Fruit fly (Drosophila melanogaster) whole organism, embryonic: ENCODE measurements around the gene CG13081.

Experiments
- Abd-B ChIP-seq: fragments of 200-800 bp; sonication (Bioruptor generic); optimal IDR thresholded peaks from 2 replicates; lab custom pipeline; 2018; ENCODE audit warnings: missing biosample characterization, mild to moderate bottlenecking, missing genetic modification characterization, moderate library complexity
- Atf6 ChIP-seq: fragments of 200-800 bp; sonication (Bioruptor generic); IDR thresholded peaks from 2 replicates; pipeline ENCODE4 v1.3.6; 2022; ENCODE audit warnings: missing biosample characterization, missing genetic modification characterization
- B-H1 ChIP-seq: fragments of 200-800 bp; sonication (Bioruptor generic); IDR thresholded peaks from 3 replicates; pipeline ENCODE4 v1.3.6; 2022; ENCODE audit warnings: missing biosample characterization, missing genetic modification characterization
- BEAF-32 ChIP-seq: fragments of 200-800 bp; sonication (Bioruptor generic); optimal IDR thresholded peaks from 3 replicates; lab custom pipeline; 2017; ENCODE audit warnings: missing biosample characterization, missing genetic modification characterization, mild to moderate bottlenecking, moderate library complexity, missing genetic modification reagents
- CG10321 ChIP-seq: fragments of 200-800 bp; sonication (Bioruptor generic); IDR thresholded peaks from 2 replicates; pipeline ENCODE4 v1.3.6; 2022; ENCODE audit warnings: missing biosample characterization, missing genetic modification characterization
- CG12104 ChIP-seq: fragments of 200-800 bp; sonication (Bioruptor generic); optimal IDR thresholded peaks from 3 replicates; lab custom pipeline; 2016; ENCODE audit warnings: missing biosample characterization, missing genetic modification characterization
- CG1233 ChIP-seq: fragments of 200-800 bp; sonication (Bioruptor generic); optimal IDR thresholded peaks from 4 replicates; lab custom pipeline; 2018; ENCODE audit warnings: missing biosample characterization, mild to moderate bottlenecking, missing genetic modification characterization
- CG13123 ChIP-seq: fragments of 200-800 bp; sonication (Bioruptor generic); optimal IDR thresholded peaks from 2 replicates; lab custom pipeline; 2016; ENCODE audit warnings: missing biosample characterization, missing genetic modification characterization
- CG17361 ChIP-seq: fragments of 200-800 bp; sonication (Bioruptor generic); IDR thresholded peaks from 3 replicates; pipeline ENCODE4 v1.3.6; 2022; ENCODE audit warnings: missing biosample characterization, missing genetic modification characterization
- CG34224 ChIP-seq: fragments of 200-800 bp; sonication (Bioruptor generic); IDR thresholded peaks from 3 replicates; pipeline ENCODE4 v1.3.6; 2022; ENCODE audit warnings: missing biosample characterization, missing genetic modification characterization; ENCODE audit not compliant: partially characterized antibody
- CG4707 ChIP-seq: fragments of 200-800 bp; sonication (Bioruptor generic); optimal IDR thresholded peaks from 2 replicates; lab custom pipeline; 2018; ENCODE audit warnings: missing biosample characterization, mild to moderate bottlenecking, missing genetic modification characterization, moderate library complexity
- CG7271 ChIP-seq: fragments of 200-800 bp; sonication (Bioruptor generic); optimal IDR thresholded peaks from 2 replicates; lab custom pipeline; 2018; ENCODE audit warnings: missing biosample characterization, mild to moderate bottlenecking, missing genetic modification characterization, moderate library complexity
- CG7372 ChIP-seq: fragments of 200-800 bp; sonication (Bioruptor generic); IDR thresholded peaks from 2 replicates; pipeline ENCODE4 v1.3.6; 2022; ENCODE audit warnings: missing biosample characterization, missing genetic modification characterization
- CG7839 ChIP-seq: fragments of 200-800 bp; sonication (Bioruptor generic); optimal IDR thresholded peaks from 3 replicates; lab custom pipeline; 2018; ENCODE audit warnings: missing biosample characterization, mild to moderate bottlenecking, missing genetic modification characterization, moderate library complexity
- CG7928 ChIP-seq: fragments of 200-800 bp; sonication (Bioruptor generic); optimal IDR thresholded peaks from 2 replicates; lab custom pipeline; 2017; ENCODE audit warnings: missing biosample characterization, mild to moderate bottlenecking, missing genetic modification characterization
- CG7987 ChIP-seq: fragments of 200-800 bp; sonication (Bioruptor generic); optimal IDR thresholded peaks from 2 replicates; lab custom pipeline; 2018; ENCODE audit warnings: missing biosample characterization, mild to moderate bottlenecking, missing genetic modification characterization, moderate library complexity
- CG8944 ChIP-seq: fragments of 200-800 bp; sonication (Bioruptor generic); optimal IDR thresholded peaks from 3 replicates; lab custom pipeline; 2016; ENCODE audit warnings: missing biosample characterization, missing genetic modification characterization
- CG9727 ChIP-seq: fragments of 200-800 bp; sonication (Bioruptor generic); optimal IDR thresholded peaks from 3 replicates; lab custom pipeline; 2017; ENCODE audit warnings: missing biosample characterization, mild to moderate bottlenecking, missing genetic modification characterization
- CoRest ChIP-seq: fragments of 200-800 bp; sonication (Bioruptor generic); optimal IDR thresholded peaks from 3 replicates; lab custom pipeline; 2018; ENCODE audit warnings: missing biosample characterization, mild to moderate bottlenecking, missing genetic modification characterization, moderate library complexity
- D19A ChIP-seq: fragments of 200-800 bp; optimal IDR thresholded peaks from 3 replicates; lab custom pipeline; 2019; ENCODE audit warnings: missing biosample characterization, mild to moderate bottlenecking, missing genetic modification characterization, moderate library complexity
- Dip3 ChIP-seq: fragments of 200-800 bp; sonication (Bioruptor generic); optimal IDR thresholded peaks from 3 replicates; lab custom pipeline; 2016; ENCODE audit warnings: missing biosample characterization, missing genetic modification characterization
- Ets65A ChIP-seq: fragments of 200-800 bp; sonication (Bioruptor generic); peaks from one replicate; lab custom pipeline; 2016; ENCODE audit warnings: missing biosample characterization, missing genetic modification characterization
- Fer2 ChIP-seq: fragments of 200-800 bp; sonication (Bioruptor generic); optimal IDR thresholded peaks from 2 replicates; lab custom pipeline; 2018; ENCODE audit warnings: missing biosample characterization, mild to moderate bottlenecking, missing genetic modification characterization, moderate library complexity
- HmgD ChIP-seq: fragments of 200-800 bp; sonication (Bioruptor generic); optimal IDR thresholded peaks from 3 replicates; lab custom pipeline; 2016; ENCODE audit warnings: missing biosample characterization, missing genetic modification characterization
- Hsf ChIP-seq: fragments of 200-800 bp; sonication (Bioruptor generic); optimal IDR thresholded peaks from 3 replicates; lab custom pipeline; 2016; ENCODE audit warnings: missing biosample characterization, missing genetic modification characterization
- Lhr ChIP-seq: fragments of 200-800 bp; sonication (Bioruptor generic); optimal IDR thresholded peaks from 3 replicates; lab custom pipeline; 2017; ENCODE audit warnings: mild to moderate bottlenecking, missing biosample characterization, missing genetic modification reagents, missing genetic modification characterization
- Lim3 ChIP-seq: fragments of 200-800 bp; sonication (Bioruptor generic); IDR thresholded peaks from 2 replicates; pipeline ENCODE4 v1.3.6; 2022; ENCODE audit warnings: missing biosample characterization, missing genetic modification characterization
- Med ChIP-seq: fragments of 200-800 bp; sonication (Bioruptor generic); peaks from one replicate; lab custom pipeline; 2016; ENCODE audit warnings: missing biosample characterization, missing genetic modification characterization, mild to moderate bottlenecking, inconsistent platforms, moderate library complexity
- Nf-YB ChIP-seq: fragments of 200-800 bp; sonication (Bioruptor generic); optimal IDR thresholded peaks from 3 replicates; lab custom pipeline; 2019; ENCODE audit warnings: missing biosample characterization, mild to moderate bottlenecking, missing genetic modification characterization, moderate library complexity
- Ptx1 ChIP-seq: fragments of 200-800 bp; sonication (Bioruptor generic); IDR thresholded peaks from 2 replicates; pipeline ENCODE4 v1.3.6; 2022; ENCODE audit warnings: missing biosample characterization, missing genetic modification characterization
- Six4 ChIP-seq: fragments of 200-800 bp; sonication (Bioruptor generic); optimal IDR thresholded peaks from 2 replicates; lab custom pipeline; 2016; ENCODE audit warnings: missing biosample characterization, missing genetic modification characterization
- Spps ChIP-seq: fragments of 200-800 bp; sonication (Bioruptor generic); optimal IDR thresholded peaks from 2 replicates; lab custom pipeline; 2018; ENCODE audit warnings: missing biosample characterization, mild to moderate bottlenecking, missing genetic modification characterization
- bbx ChIP-seq: fragments of 200-800 bp; sonication (Bioruptor generic); IDR thresholded peaks from 2 replicates; pipeline ENCODE4 v1.3.6; 2022; ENCODE audit warnings: missing biosample characterization, missing genetic modification characterization; ENCODE audit not compliant: partially characterized antibody
- fd102C ChIP-seq: fragments of 200-800 bp; sonication (Bioruptor generic); optimal IDR thresholded peaks from 2 replicates; lab custom pipeline; 2018; ENCODE audit warnings: missing biosample characterization, mild to moderate bottlenecking, missing genetic modification characterization, moderate library complexity
- fd96Cb ChIP-seq: fragments of 200-800 bp; sonication (Bioruptor generic); optimal IDR thresholded peaks from 2 replicates; lab custom pipeline; 2018; ENCODE audit warnings: missing biosample characterization, mild to moderate bottlenecking, missing genetic modification characterization, moderate library complexity
- gcm ChIP-seq: fragments of 200-800 bp; sonication (Bioruptor generic); optimal IDR thresholded peaks from 2 replicates; lab custom pipeline; 2019; ENCODE audit warnings: missing biosample characterization, mild to moderate bottlenecking, missing genetic modification characterization, moderate library complexity
- gem ChIP-seq: fragments of 200-800 bp; sonication (Bioruptor generic); optimal IDR thresholded peaks from 2 replicates; lab custom pipeline; 2019; ENCODE audit warnings: missing biosample characterization, mild to moderate bottlenecking, missing genetic modification characterization, moderate library complexity
- insv ChIP-seq, 2 experiments: fragments of 200-800 bp; sonication (Bioruptor generic); optimal IDR thresholded peaks; 3 replicates each; lab custom pipeline; 2016 to 2018; ENCODE audit warnings: missing biosample characterization in 2 of 2, missing genetic modification characterization in 2 of 2
- luna ChIP-seq: fragments of 200-800 bp; sonication (Bioruptor generic); optimal IDR thresholded peaks from 2 replicates; lab custom pipeline; 2016; ENCODE audit warnings: missing biosample characterization, missing genetic modification characterization
- maf-S ChIP-seq: fragments of 200-800 bp; sonication (Bioruptor generic); optimal IDR thresholded peaks from 2 replicates; lab custom pipeline; 2016; ENCODE audit warnings: missing biosample characterization, missing genetic modification characterization
- mld ChIP-seq: fragments of 200-800 bp; sonication (Bioruptor generic); IDR thresholded peaks from 3 replicates; pipeline ENCODE4 v1.3.6; 2022; ENCODE audit warnings: missing biosample characterization, missing genetic modification characterization; ENCODE audit not compliant: partially characterized antibody
- sd ChIP-seq: fragments of 200-800 bp; sonication (Bioruptor generic); optimal IDR thresholded peaks from 3 replicates; lab custom pipeline; 2018; ENCODE audit warnings: missing biosample characterization, mild to moderate bottlenecking, missing genetic modification characterization, moderate library complexity
- shn ChIP-seq: fragments of 200-800 bp; sonication (Bioruptor generic); optimal IDR thresholded peaks from 3 replicates; lab custom pipeline; 2016; ENCODE audit warnings: missing biosample characterization, missing genetic modification characterization
- sna ChIP-seq: fragments of 200-800 bp; sonication (Bioruptor generic); IDR thresholded peaks from 2 replicates; pipeline ENCODE4 v1.3.6; 2022; ENCODE audit warnings: missing biosample characterization, missing genetic modification characterization; ENCODE audit not compliant: partially characterized antibody
- sug ChIP-seq: fragments of 200-800 bp; optimal IDR thresholded peaks from 2 replicates; lab custom pipeline; 2019; ENCODE audit warnings: missing biosample characterization, mild to moderate bottlenecking, missing genetic modification characterization, moderate library complexity
- tll ChIP-seq, 2 experiments: fragments of 200-800 bp in 1 of 2; fragments of >200 bp in 1 of 2; sonication (Bioruptor generic) in 1 of 2; optimal IDR thresholded peaks; 2 replicates each; lab custom pipeline; 2017 to 2019; ENCODE audit warnings: missing biosample characterization in 2 of 2, missing genetic modification characterization in 2 of 2, mild to moderate bottlenecking in 1 of 2, moderate library complexity in 1 of 2
- tup ChIP-seq: fragments of 200-800 bp; sonication (Bioruptor generic); optimal IDR thresholded peaks from 2 replicates; lab custom pipeline; 2016; ENCODE audit warnings: missing biosample characterization, mild to moderate bottlenecking, missing genetic modification characterization, moderate library complexity
- vvl ChIP-seq: fragments of 200-800 bp; sonication (Bioruptor generic); IDR thresholded peaks from 2 replicates; pipeline ENCODE4 v1.3.6; 2022; ENCODE audit warnings: missing biosample characterization, missing genetic modification characterization
- zen ChIP-seq: fragments of 200-800 bp; sonication (Bioruptor generic); optimal IDR thresholded peaks from 3 replicates; lab custom pipeline; 2018; ENCODE audit warnings: missing biosample characterization, mild to moderate bottlenecking, missing genetic modification characterization, moderate library complexity

Gene CG13081

dm6 chr2L:19583926-19584392 lies 43.6 kb downstream of the CG13081 start, which contains the start of the genes PCNA2 and CG10366 (continued):
- TF ChIP-seq CG7271 (tag; lab: Kevin White, UChicago) (peak; percentile 50), Atf6 (peak; percentile 42; the same call in 1 of the 2 replicates), bbx (no peak), Lhr (GFP tag; lab: Kevin White, UChicago) (peak; percentile 96), mld (GFP tag; lab: Robert Waterston, UW) (no peak), sug (tag; lab: Kevin White, UChicago) (peak; percentile 78), tll (GFP tag; optimal IDR thresholded peaks at IDR 0.05; lab: Kevin White, UChicago) (peak in 1 of 2 experiments; percentile 17), fd96Cb (tag; lab: Kevin White, UChicago) (peak; percentile 3), CG17361 (GFP tag; lab: Robert Waterston, UW) (peak; percentile 56; the same call in 2 of the 3 replicates), vvl (GFP tag; lab: Robert Waterston, UW) (peak; percentile 54; the same call in 1 of the 2 replicates), Ets65A (GFP tag; lab: Kevin White, UChicago) (peak; percentile 96), HmgD (GFP tag; lab: Kevin White, UChicago) (peak; percentile 71), CG7928 (GFP tag; lab: Kevin White, UChicago) (peak; percentile 70), CG12104 (GFP tag; lab: Kevin White, UChicago) (peak; percentile 39), sna (GFP tag; lab: Robert Waterston, UW) (0 out of 2 replicates have a peak, but pooled peaks have one; percentile 19), CG1233 (GFP tag; lab: Kevin White, UChicago) (peak; percentile 42), D19A (tag; lab: Kevin White, UChicago) (peak; percentile 6), Nf-YB (GFP tag; lab: Kevin White, UChicago) (peak; percentile 55), luna (GFP tag; lab: Kevin White, UChicago) (peak; percentile 61), gem (tag; lab: Kevin White, UChicago) (peak; percentile 78), CG7987 (GFP tag; lab: Kevin White, UChicago) (peak; percentile 33), Six4 (GFP tag; lab: Kevin White, UChicago) (peak; percentile 44), Abd-B (GFP tag; lab: Kevin White, UChicago) (peak; percentile 45), sd (tag; lab: Kevin White, UChicago) (peak; percentile 10), Spps (tag; lab: Kevin White, UChicago) (peak; percentile 17), Hsf (GFP tag; lab: Kevin White, UChicago) (peak; percentile 78), CoRest (tag; lab: Kevin White, UChicago) (peak; percentile 84), maf-S (peak; percentile 59), Dip3 (GFP tag; lab: Kevin White, UChicago) (peak; percentile 69), Lim3 (GFP tag; lab: Robert Waterston, UW) (no peak), gcm (peak; percentile 36), insv (GFP tag; optimal IDR thresholded peaks at IDR 0.05; lab: Kevin White, UChicago) (peak in 1 of 2 experiments; percentile 87), tup (GFP tag; lab: Kevin White, UChicago) (peak; percentile 21), CG34224 (GFP tag; lab: Robert Waterston, UW) (peak; percentile 62; the same call in 1 of the 3 replicates), CG9727 (peak; percentile 57), CG7839 (tag; lab: Kevin White, UChicago) (peak; percentile 52), fd102C (no peak), Med (GFP tag; lab: Kevin White, UChicago) (peak; percentile 95), CG10321 (no peak), CG13123 (peak; percentile 56), Fer2 (tag; lab: Kevin White, UChicago) (peak; percentile 54), BEAF-32 (GFP tag; lab: Kevin White, UChicago) (peak; percentile 47), zen (tag; lab: Kevin White, UChicago) (peak; percentile 54), CG8944 (peak; percentile 60), B-H1 (0 out of 3 replicates have a peak, but pooled peaks have one; percentile 12), shn (GFP tag; lab: Kevin White, UChicago) (peak; percentile 74), CG4707 (GFP tag; lab: Kevin White, UChicago) (no peak), Ptx1 (peak; percentile 46; the same call in 1 of the 2 replicates), CG7372 (peak; percentile 54; the same call in 1 of the 2 replicates)
